Fruit fly (Drosophila melanogaster) whole organism, wandering third instar larva: ENCODE data around the gene grn.

Experiments
- Abd-B ChIP-seq: fragments of >200 bp; optimal IDR thresholded peaks from 2 replicates; lab custom pipeline; 2017; ENCODE audit warnings: missing biosample characterization, missing genetic modification characterization
- CG32264 ChIP-seq: fragments of 200-800 bp; sonication (Bioruptor generic); optimal IDR thresholded peaks from 2 replicates; lab custom pipeline; 2016; ENCODE audit warnings: missing biosample characterization, missing genetic modification characterization
- CG9705 ChIP-seq: fragments of 200-800 bp; sonication (Bioruptor generic); optimal IDR thresholded peaks from 2 replicates; lab custom pipeline; 2018; ENCODE audit warnings: missing biosample characterization, mild to moderate bottlenecking, missing genetic modification characterization
- Dfd ChIP-seq: fragments of >200 bp; optimal IDR thresholded peaks from 2 replicates; lab custom pipeline; 2017; ENCODE audit warnings: missing biosample characterization, missing genetic modification characterization
- Dif ChIP-seq: fragments of 200-275, 200-300 bp; sonication (Bioruptor generic); optimal IDR thresholded peaks from 2 replicates; lab custom pipeline; 2018; ENCODE audit warnings: missing biosample characterization, missing genetic modification characterization; ENCODE audit not compliant: partially characterized antibody
- HLH106 ChIP-seq: fragments of 200-800 bp; optimal IDR thresholded peaks from 3 replicates; lab custom pipeline; 2019; ENCODE audit warnings: missing biosample characterization, mild to moderate bottlenecking, missing genetic modification characterization, moderate library complexity
- Hnf4 ChIP-seq: fragments of 200-800 bp; sonication (Bioruptor generic); optimal IDR thresholded peaks from 2 replicates; lab custom pipeline; 2016; ENCODE audit warnings: missing biosample characterization, mild to moderate bottlenecking, missing genetic modification characterization
- Hr83 ChIP-seq: fragments of 200-300 bp; sonication (Bioruptor generic); optimal IDR thresholded peaks from 2 replicates; lab custom pipeline; 2016; ENCODE audit warnings: missing biosample characterization, mild to moderate bottlenecking, missing genetic modification characterization, moderate library complexity; ENCODE audit not compliant: poor library complexity, severe bottlenecking
- Jra ChIP-seq: sonication (Bioruptor generic); optimal IDR thresholded peaks from 2 replicates; lab custom pipeline; 2016; ENCODE audit warnings: missing biosample characterization, missing genetic modification characterization
- Mio ChIP-seq: sonication (Bioruptor generic); optimal IDR thresholded peaks from 2 replicates; lab custom pipeline; 2016; ENCODE audit warnings: missing biosample characterization, missing genetic modification characterization
- Myc ChIP-seq: fragments of >200 bp; optimal IDR thresholded peaks from 2 replicates; lab custom pipeline; 2017
- N ChIP-seq: fragments of >200 bp; optimal IDR thresholded peaks from 2 replicates; lab custom pipeline; 2018; ENCODE audit warnings: missing biosample characterization, missing external identifiers, missing genetic modification characterization
- OdsH ChIP-seq: fragments of 200-800 bp; sonication (Bioruptor generic); optimal IDR thresholded peaks from 2 replicates; lab custom pipeline; 2016; ENCODE audit warnings: missing biosample characterization, mild to moderate bottlenecking, missing genetic modification characterization
- Rel ChIP-seq, 2 experiments: fragments of 200-800 bp; sonication (Bioruptor generic) in 1 of 2; optimal IDR thresholded peaks; 2 replicates in 1 of 2; 3 replicates in 1 of 2; lab custom pipeline; 2016 to 2019; ENCODE audit warnings: mild to moderate bottlenecking in 2 of 2, missing biosample characterization in 2 of 2, missing genetic modification characterization in 2 of 2, moderate library complexity in 1 of 2
- Sp1 ChIP-seq: fragments of 200-800 bp; sonication (Bioruptor generic); optimal IDR thresholded peaks from 3 replicates; lab custom pipeline; 2019; ENCODE audit warnings: missing biosample characterization, mild to moderate bottlenecking, missing genetic modification characterization, moderate library complexity
- Vsx2 ChIP-seq: fragments of 200-300, 225-300 bp; sonication (Bioruptor generic); optimal IDR thresholded peaks from 2 replicates; lab custom pipeline; 2018; ENCODE audit warnings: missing biosample characterization, missing genetic modification characterization; ENCODE audit not compliant: partially characterized antibody
- br ChIP-seq: fragments of 200-800 bp; sonication (Bioruptor generic); optimal IDR thresholded peaks from 2 replicates; lab custom pipeline; 2016; ENCODE audit warnings: missing biosample characterization, missing genetic modification characterization
- brk ChIP-seq: fragments of 200-800 bp; sonication (Bioruptor generic); optimal IDR thresholded peaks from 2 replicates; lab custom pipeline; 2016; ENCODE audit warnings: missing biosample characterization, mild to moderate bottlenecking, missing genetic modification characterization
- dl ChIP-seq, 2 experiments: fragments of 175-275, 200-275 bp in 1 of 2; fragments of 200-275 bp in 1 of 2; sonication (Bioruptor generic); optimal IDR thresholded peaks; lab custom pipeline; 2018; ENCODE audit warnings: mild to moderate bottlenecking in 2 of 2, missing biosample characterization in 2 of 2, missing genetic modification characterization in 2 of 2, moderate library complexity in 2 of 2; ENCODE audit not compliant: partially characterized antibody in 2 of 2, insufficient read depth in 1 of 2
- dmrt93B ChIP-seq: fragments of 200-800 bp; sonication (Bioruptor generic); optimal IDR thresholded peaks from 2 replicates; lab custom pipeline; 2018; ENCODE audit warnings: missing biosample characterization, mild to moderate bottlenecking, missing genetic modification characterization
- dsf ChIP-seq: sonication (Bioruptor generic); optimal IDR thresholded peaks from 2 replicates; lab custom pipeline; 2016; ENCODE audit warnings: missing biosample characterization, missing genetic modification characterization, borderline replicate concordance
- ey ChIP-seq: fragments of 200-800 bp; sonication (Bioruptor generic); optimal IDR thresholded peaks from 2 replicates; lab custom pipeline; 2016; ENCODE audit warnings: missing biosample characterization, missing genetic modification characterization
- foxo ChIP-seq, 2 experiments: fragments of 200-800 bp; sonication (Bioruptor generic); optimal IDR thresholded peaks; 2 replicates in 1 of 2; 3 replicates in 1 of 2; lab custom pipeline; 2016 to 2017; ENCODE audit warnings: missing biosample characterization in 2 of 2, missing genetic modification characterization in 2 of 2
- fru ChIP-seq: fragments of 200-800 bp; sonication (Bioruptor generic); optimal IDR thresholded peaks from 3 replicates; lab custom pipeline; 2016; ENCODE audit warnings: missing biosample characterization, mild to moderate bottlenecking, missing genetic modification characterization
- h ChIP-seq: fragments of 200-800 bp; sonication (Bioruptor generic); optimal IDR thresholded peaks from 3 replicates; lab custom pipeline; 2016; ENCODE audit warnings: missing biosample characterization, mild to moderate bottlenecking, missing genetic modification characterization
- jim ChIP-seq: fragments of 175-275, 200-325 bp; sonication (Bioruptor generic); optimal IDR thresholded peaks from 2 replicates; lab custom pipeline; 2016; ENCODE audit warnings: missing biosample characterization, mild to moderate bottlenecking, missing genetic modification characterization
- lola ChIP-seq: fragments of >200 bp; optimal IDR thresholded peaks from 2 replicates; lab custom pipeline; 2017; ENCODE audit warnings: missing biosample characterization, missing genetic modification characterization
- pan ChIP-seq: fragments of >200 bp; optimal IDR thresholded peaks from 2 replicates; lab custom pipeline; 2017
- psq ChIP-seq: fragments of 200-800 bp; sonication (Bioruptor generic); optimal IDR thresholded peaks from 3 replicates; lab custom pipeline; 2017; ENCODE audit warnings: missing biosample characterization, mild to moderate bottlenecking, missing genetic modification characterization, moderate library complexity
- rgr ChIP-seq: fragments of 200-800 bp; sonication (Bioruptor generic); optimal IDR thresholded peaks from 3 replicates; lab custom pipeline; 2016; ENCODE audit warnings: missing biosample characterization, mild to moderate bottlenecking, missing genetic modification characterization
- sage ChIP-seq: fragments of 200-800 bp; sonication (Bioruptor generic); optimal IDR thresholded peaks from 2 replicates; lab custom pipeline; 2016; ENCODE audit warnings: missing biosample characterization, mild to moderate bottlenecking, missing genetic modification characterization
- sv ChIP-seq: fragments of 200-800 bp; sonication (Bioruptor generic); optimal IDR thresholded peaks from 3 replicates; lab custom pipeline; 2016; ENCODE audit warnings: missing biosample characterization, missing genetic modification characterization
- tai ChIP-seq: sonication (Bioruptor generic); optimal IDR thresholded peaks from 2 replicates; lab custom pipeline; 2016; ENCODE audit warnings: missing biosample characterization, missing genetic modification characterization
- usp ChIP-seq: fragments of >200 bp; optimal IDR thresholded peaks from 2 replicates; lab custom pipeline; 2017; ENCODE audit warnings: missing biosample characterization, missing genetic modification characterization
- woc ChIP-seq: sonication (Bioruptor generic); optimal IDR thresholded peaks from 2 replicates; lab custom pipeline; 2016; ENCODE audit warnings: missing biosample characterization, mild to moderate bottlenecking, missing genetic modification characterization

Gene grn

DNA sequence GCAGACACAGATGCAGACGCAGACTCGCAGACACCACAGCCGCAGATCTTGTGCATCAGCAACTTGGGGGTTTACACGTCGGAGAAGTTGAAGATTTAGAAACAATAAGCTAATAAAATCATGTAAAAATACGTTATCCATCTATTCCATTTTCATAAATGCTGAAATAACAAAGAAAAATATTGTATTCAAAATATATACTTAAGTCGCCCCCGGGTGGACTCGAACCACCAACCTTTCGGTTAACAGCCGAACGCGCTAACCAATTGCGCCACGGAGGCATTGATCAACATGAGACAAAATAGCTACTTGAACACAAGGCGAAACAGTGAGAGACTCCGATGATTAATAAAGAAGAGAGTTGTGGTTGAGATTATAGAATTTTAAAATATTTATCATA lies 41.9 kb downstream of the grn start:
- no peak for TF ChIP-seq Myc (lab: Kevin White, UChicago)
- no peak for TF ChIP-seq usp (GFP tag; lab: Kevin White, UChicago)
- no peak for TF ChIP-seq CG9705 (GFP tag; lab: Kevin White, UChicago)
- no peak for TF ChIP-seq Dif (GFP tag; lab: Kevin White, UChicago)
- TF ChIP-seq foxo (GFP tag; optimal IDR thresholded peaks at IDR 0.05; lab: Kevin White, UChicago) = no peak
- TF ChIP-seq Abd-B = no peak
- no peak for TF ChIP-seq brk (GFP tag; lab: Kevin White, UChicago)
- TF ChIP-seq lola (GFP tag; lab: Kevin White, UChicago) = no peak
- no peak for TF ChIP-seq tai (GFP tag; lab: Kevin White, UChicago)

DNA sequence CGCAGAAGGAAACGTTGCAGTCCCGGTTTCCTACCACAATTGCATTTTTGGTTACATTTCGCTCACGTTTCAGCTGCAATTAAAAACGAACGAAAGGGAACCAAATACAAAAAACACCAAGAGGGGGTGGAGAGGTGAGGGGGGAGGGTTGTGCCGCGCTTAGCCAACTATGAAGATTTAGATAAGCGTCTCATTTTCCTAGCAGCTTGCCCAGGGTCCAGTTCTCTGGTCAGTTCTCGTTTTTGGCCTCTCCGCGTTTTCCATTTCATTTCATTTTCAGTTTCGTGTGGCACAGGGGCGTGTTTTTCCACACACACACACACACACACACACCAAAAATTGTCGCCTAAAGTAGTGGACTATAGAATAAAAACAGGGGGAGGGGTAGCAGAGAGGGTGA lies 43.1 kb downstream of the grn start:
- TF ChIP-seq Abd-B (no peak), Dfd (GFP tag; lab: Kevin White, UChicago) (peak; percentile 7)

DNA sequence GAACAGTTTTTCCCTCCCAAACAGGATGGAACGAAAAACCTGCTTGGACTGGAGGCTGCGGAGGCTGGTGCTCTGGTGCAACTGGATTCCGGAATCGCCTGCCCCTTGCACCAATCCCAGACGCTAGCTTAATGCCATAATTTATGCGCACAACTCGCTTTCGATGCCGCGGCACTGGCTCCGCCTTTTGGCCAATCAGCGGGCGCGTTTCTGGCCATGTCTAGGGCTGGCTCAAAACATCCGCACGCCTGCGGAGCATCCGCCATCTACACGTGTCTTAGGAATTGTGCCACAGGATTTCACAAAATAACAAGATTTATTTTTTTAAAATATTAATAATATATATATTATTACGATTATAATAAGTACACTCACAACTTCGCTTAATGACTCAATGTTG lies 46.7 kb downstream of the grn start:
- TF ChIP-seq br (no peak), jim (no peak), Hnf4 (GFP tag; lab: Kevin White, UChicago) (no peak), Dif (GFP tag; lab: Kevin White, UChicago) (peak; percentile 32), pan (lab: Kevin White, UChicago) (no peak), sage (no peak), dsf (no peak)

dm6 chr3R:8132398-8132797 lies 48.8 kb downstream of the grn start:
- TF ChIP-seq h (GFP tag; lab: Kevin White, UChicago) (peak; percentile 57), br (peak; percentile 37), Dfd (GFP tag; lab: Kevin White, UChicago) (no peak), dl (GFP tag; optimal IDR thresholded peaks at IDR 0.05; lab: Kevin White, UChicago; ENCODE audit: insufficient read depth in 1 of 2, partially characterized antibody in 2 of 2) (no peak), Dif (GFP tag; lab: Kevin White, UChicago) (no peak), HLH106 (tag; lab: Kevin White, UChicago) (peak; percentile 33), fru (GFP tag; lab: Kevin White, UChicago) (peak; percentile 47), foxo (GFP tag; optimal IDR thresholded peaks at IDR 0.05; lab: Kevin White, UChicago) (peak in 1 of 2 experiments; percentile 57), rgr (GFP tag; lab: Kevin White, UChicago) (peak; percentile 42), OdsH (GFP tag; lab: Kevin White, UChicago) (peak; percentile 22), psq (GFP tag; lab: Kevin White, UChicago) (peak; percentile 23), ey (GFP tag; lab: Kevin White, UChicago) (peak; percentile 52), Sp1 (GFP tag; lab: Kevin White, UChicago) (peak; percentile 4)

- TF ChIP-seq dsf (no peak), HLH106 (tag; lab: Kevin White, UChicago) (no peak), Jra (peak; percentile 31), sv (GFP tag; lab: Kevin White, UChicago) (no peak), Rel (GFP tag; optimal IDR thresholded peaks at IDR 0.05; lab: Kevin White, UChicago) (no peak), Rel (tag; optimal IDR thresholded peaks at IDR 0.05; lab: Kevin White, UChicago) (peak; percentile 38), h (GFP tag; lab: Kevin White, UChicago) (no peak), lola (GFP tag; lab: Kevin White, UChicago) (no peak), brk (GFP tag; lab: Kevin White, UChicago) (no peak), OdsH (GFP tag; lab: Kevin White, UChicago) (no peak), CG9705 (GFP tag; lab: Kevin White, UChicago) (no peak), woc (GFP tag; lab: Kevin White, UChicago) (no peak), Hnf4 (GFP tag; lab: Kevin White, UChicago) (no peak), rgr (GFP tag; lab: Kevin White, UChicago) (no peak), sage (no peak), fru (GFP tag; lab: Kevin White, UChicago) (no peak), ey (GFP tag; lab: Kevin White, UChicago) (no peak), Hr83 (GFP tag; lab: Kevin White, UChicago) (peak; percentile 4), dmrt93B (GFP tag; lab: Kevin White, UChicago) (no peak), Vsx2 (GFP tag; lab: Kevin White, UChicago) (no peak), CG32264 (GFP tag; lab: Kevin White, UChicago) (no peak), foxo (GFP tag; optimal IDR thresholded peaks at IDR 0.05; lab: Kevin White, UChicago) (no peak), Mio (GFP tag; lab: Kevin White, UChicago) (no peak), N (GFP tag; lab: Kevin White, UChicago) (no peak)
Measured at dm6 chr3R:8127151-8127690, 54.0 kb downstream of the grn start.
